Fruit fly (Drosophila melanogaster) whole organism, embryonic: ENCODE measurements around the gene SsRbeta.

Experiments
- CG12071 ChIP-seq: fragments of 200-800 bp; sonication (Bioruptor generic); optimal IDR thresholded peaks from 3 replicates; lab custom pipeline; 2018; ENCODE audit warnings: missing biosample characterization, mild to moderate bottlenecking, missing genetic modification characterization
- CG30403 ChIP-seq: fragments of 200-800 bp; sonication (Bioruptor generic); optimal IDR thresholded peaks from 3 replicates; lab custom pipeline; 2016; ENCODE audit warnings: missing biosample characterization, missing genetic modification characterization
- Dll ChIP-seq: fragments of 200-800 bp; sonication (Bioruptor generic); IDR thresholded peaks from 4 replicates; pipeline ENCODE4 v1.3.6; 2022; ENCODE audit warnings: missing biosample characterization, missing genetic modification characterization; ENCODE audit not compliant: partially characterized antibody
- Hmx ChIP-seq: fragments of 200-800 bp; sonication (Bioruptor generic); optimal IDR thresholded peaks from 2 replicates; lab custom pipeline; 2016; ENCODE audit warnings: missing biosample characterization, missing genetic modification characterization
- aop ChIP-seq: fragments of 200-800 bp; sonication (Bioruptor generic); IDR thresholded peaks from 2 replicates; pipeline ENCODE4 v1.3.6; 2022; ENCODE audit warnings: missing biosample characterization, missing genetic modification characterization
- dysf ChIP-seq: fragments of 200-800 bp; sonication (Bioruptor generic); IDR thresholded peaks from 3 replicates; pipeline ENCODE4 v1.3.6; 2022; ENCODE audit warnings: missing biosample characterization, missing genetic modification characterization
- sr ChIP-seq: fragments of 200-800 bp; sonication (Bioruptor generic); IDR thresholded peaks from 3 replicates; pipeline ENCODE4 v1.3.6; 2022; ENCODE audit warnings: missing biosample characterization, missing genetic modification characterization

dm6 chr3L:16149418-16150160, 20.2 kb downstream of the SsRbeta start:
- TF ChIP-seq dysf (GFP tag; lab: Robert Waterston, UW) = peak; percentile 52; the same call in 2 of the 3 replicates
- TF ChIP-seq Hmx = no peak
- no peak for TF ChIP-seq CG12071 (GFP tag; lab: Kevin White, UChicago)
- TF ChIP-seq aop (GFP tag; lab: Robert Waterston, UW) = no peak
- TF ChIP-seq sr (GFP tag; lab: Robert Waterston, UW) = no peak
- peak; percentile 46 for TF ChIP-seq CG30403 (GFP tag; lab: Kevin White, UChicago)
- no peak for TF ChIP-seq Dll (GFP tag; lab: Robert Waterston, UW)
